Worm (Caenorhabditis elegans): ENCODE measurements around the gene W01D2.3.

The W01D2.3 gene

ce11 chrII:14778092-14778491 lies 26.0 kb downstream of the W01D2.3 start, which contains the start of gene Y54E2A.8:
Y54E2A.8 (plus strand) TSS chrII:14778345.
- no peak for TF ChIP-seq ceh-9 (tag; optimal IDR thresholded peaks at IDR 0.05)
- no peak for TF ChIP-seq nhr-237 (tag; optimal IDR thresholded peaks at IDR 0.05)
- TF ChIP-seq R02D3.7 (tag; optimal IDR thresholded peaks at IDR 0.05), result no peak

ce11 chrII:14772956-14773788 lies 30.9 kb downstream of the W01D2.3 start, which contains the start of gene Y54E2A.7:
Y54E2A.7 (minus strand) TSS chrII:14773006.
- TF ChIP-seq eor-1 (tag; optimal IDR thresholded peaks at IDR 0.05) (no peak), tbx-2 (tag; optimal IDR thresholded peaks at IDR 0.05) (no peak), unc-62 (GFP tag; optimal IDR thresholded peaks at IDR 0.05) (no peak), fkh-10 (GFP tag; optimal IDR thresholded peaks at IDR 0.05) (no peak), zag-1 (tag; optimal IDR thresholded peaks at IDR 0.05) (no peak), ceh-28 (tag; optimal IDR thresholded peaks at IDR 0.05) (no peak), nhr-76 (tag; optimal IDR thresholded peaks at IDR 0.05) (no peak), nhr-25 (tag; optimal IDR thresholded peaks at IDR 0.05) (no peak), daf-12 (tag; optimal IDR thresholded peaks at IDR 0.05) (no peak), nhr-12 (tag; optimal IDR thresholded peaks at IDR 0.05) (no peak), nhr-237 (tag; optimal IDR thresholded peaks at IDR 0.05) (no peak), elt-3 (tag; optimal IDR thresholded peaks at IDR 0.05) (no peak), nfya-1 (tag; optimal IDR thresholded peaks at IDR 0.05; ENCODE audit: insufficient read depth) (no peak)

ce11 chrII:14772113-14772512 lies 32.0 kb downstream of the W01D2.3 start:
- TF ChIP-seq nhr-237 (tag; optimal IDR thresholded peaks at IDR 0.05) (no peak), tbx-2 (tag; optimal IDR thresholded peaks at IDR 0.05) (no peak), egl-5 (tag; optimal IDR thresholded peaks at IDR 0.05) (no peak), egl-27 (tag; optimal IDR thresholded peaks at IDR 0.05) (no peak), lin-39 (tag; optimal IDR thresholded peaks at IDR 0.05) (no peak), pqm-1 (tag; optimal IDR thresholded peaks at IDR 0.05) (no peak), elt-2 (tag; optimal IDR thresholded peaks at IDR 0.05) (no peak), nhr-11 (tag; optimal IDR thresholded peaks at IDR 0.05) (no peak), lin-15B (tag; optimal IDR thresholded peaks at IDR 0.05) (no peak), ztf-11 (tag; optimal IDR thresholded peaks at IDR 0.05) (no peak), eor-1 (tag; optimal IDR thresholded peaks at IDR 0.05) (no peak), jun-1 (tag; optimal IDR thresholded peaks at IDR 0.05) (no peak), nhr-28 (tag; optimal IDR thresholded peaks at IDR 0.05) (no peak), ceh-16 (tag; optimal IDR thresholded peaks at IDR 0.05) (no peak), hmg-11 (tag; optimal IDR thresholded peaks at IDR 0.05) (no peak)

DNA sequence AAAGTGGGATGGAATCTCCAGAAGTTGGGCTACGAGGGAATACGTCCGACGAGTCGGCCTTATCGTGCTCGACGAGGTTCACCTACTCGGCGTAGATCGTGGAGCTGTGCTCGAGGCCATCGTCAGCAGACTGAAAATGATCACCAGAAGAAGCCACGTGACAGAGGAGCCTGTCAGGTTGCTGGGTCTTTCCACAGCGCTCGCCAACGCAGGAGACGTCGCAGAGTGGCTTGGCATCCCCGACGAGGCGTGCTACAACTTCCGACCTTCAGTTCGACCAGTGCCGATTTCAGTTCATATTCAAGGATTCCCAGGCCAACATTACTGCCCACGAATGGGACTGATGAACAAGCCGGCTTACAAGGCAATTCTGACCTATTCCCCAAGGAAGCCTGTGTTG lies 33.0 kb downstream of the W01D2.3 start:
- TF ChIP-seq nhr-67 (tag; optimal IDR thresholded peaks at IDR 0.05), result no peak
- no peak for TF ChIP-seq aly-2 (tag; optimal IDR thresholded peaks at IDR 0.05)
- no peak for TF ChIP-seq ama-1 (optimal IDR thresholded peaks at IDR 0.05)
- no peak for TF ChIP-seq nhr-76 (tag; optimal IDR thresholded peaks at IDR 0.05)
- TF ChIP-seq unc-62 (GFP tag; optimal IDR thresholded peaks at IDR 0.05), result no peak
- TF ChIP-seq mdl-1 (tag; optimal IDR thresholded peaks at IDR 0.05), result no peak
- no peak for TF ChIP-seq nhr-25 (tag; optimal IDR thresholded peaks at IDR 0.05)
- TF ChIP-seq ceh-28 (tag; optimal IDR thresholded peaks at IDR 0.05), result no peak
- TF ChIP-seq lsy-12 (tag; optimal IDR thresholded peaks at IDR 0.05), result no peak
- no peak for TF ChIP-seq nhr-23 (tag; optimal IDR thresholded peaks at IDR 0.05)
- no peak for TF ChIP-seq elt-3 (tag; optimal IDR thresholded peaks at IDR 0.05)
- no peak for TF ChIP-seq fos-1 (tag; optimal IDR thresholded peaks at IDR 0.05)
- no peak for TF ChIP-seq nhr-237 (tag; optimal IDR thresholded peaks at IDR 0.05)
- TF ChIP-seq eor-1 (tag; optimal IDR thresholded peaks at IDR 0.05), result no peak
- TF ChIP-seq nhr-12 (tag; optimal IDR thresholded peaks at IDR 0.05), result no peak
- TF ChIP-seq zag-1 (tag; optimal IDR thresholded peaks at IDR 0.05), result no peak

DNA sequence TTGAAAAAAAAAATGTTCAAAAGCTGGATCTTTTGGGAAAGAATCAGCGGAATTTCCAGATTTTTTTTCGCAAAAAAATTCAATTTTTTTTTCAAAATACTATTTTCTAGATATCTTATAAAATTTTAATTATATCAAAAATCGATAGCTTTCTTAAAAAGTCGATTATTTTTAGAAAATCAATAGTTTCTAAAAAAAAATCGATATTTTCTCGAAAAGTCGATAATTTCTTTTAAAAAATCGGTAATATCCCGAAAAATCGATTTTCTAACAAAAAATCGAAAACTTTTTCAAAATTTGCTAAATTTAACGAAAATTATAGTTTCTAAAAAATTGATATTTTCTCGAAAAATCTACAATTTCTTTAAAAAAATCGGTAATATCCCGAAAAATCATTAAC lies 35.3 kb downstream of the W01D2.3 start:
- no peak for TF ChIP-seq elt-3 (tag; optimal IDR thresholded peaks at IDR 0.05)
- TF ChIP-seq ceh-28 (tag; optimal IDR thresholded peaks at IDR 0.05), result peak; percentile 78

Measured in whole organism, L3 larva.